Worm (Caenorhabditis elegans) whole organism, early embryonic: ENCODE results near the gene C43D7.8.

Source experiments
- F13C5.2 ChIP-seq: sonication (generic microtip); optimal IDR thresholded peaks from 2 replicates; lab custom pipeline; 2017; ENCODE audit warnings: mild to moderate bottlenecking, missing genetic modification characterization, inconsistent platforms, missing compliant biosample characterization
- aly-1 ChIP-seq: sonication (generic microtip); optimal IDR thresholded peaks from 2 replicates; lab custom pipeline; 2016; ENCODE audit warnings: missing genetic modification characterization, missing compliant biosample characterization
- ama-1 ChIP-seq: fragments of 150-350 bp; optimal IDR thresholded peaks from 2 replicates; lab custom pipeline; 2014
- ceh-13 ChIP-seq: fragments of 200-800 bp; sonication (Bioruptor generic); optimal IDR thresholded peaks from 2 replicates; lab custom pipeline; 2018; ENCODE audit warnings: mild to moderate bottlenecking, missing genetic modification characterization, missing compliant biosample characterization
- ceh-36 ChIP-seq: sonication (generic microtip); optimal IDR thresholded peaks from 2 replicates; lab custom pipeline; 2016; ENCODE audit warnings: missing genetic modification characterization, inconsistent platforms, missing compliant biosample characterization
- ets-7 ChIP-seq: sonication (generic microtip); optimal IDR thresholded peaks from 2 replicates; lab custom pipeline; 2016; ENCODE audit warnings: missing genotype, missing genetic modification characterization, missing compliant biosample characterization
- flt-1 ChIP-seq: fragments of 200-800 bp; sonication (Bioruptor generic); IDR thresholded peaks from 2 replicates; pipeline ENCODE4 v1.3.6; 2022; ENCODE audit warnings: missing genetic modification characterization, missing compliant biosample characterization
- sea-1 ChIP-seq: fragments of 200-800 bp; sonication (Bioruptor generic); conservative IDR thresholded peaks from 2 replicates; pipeline ENCODE4 v1.3.6; 2022; ENCODE audit warnings: missing genetic modification characterization, missing compliant biosample characterization
- tbx-11 ChIP-seq: fragments of 200-800 bp; sonication (Bioruptor generic); IDR thresholded peaks from 2 replicates; pipeline ENCODE4 v1.3.6; 2022; ENCODE audit warnings: missing genetic modification characterization, missing compliant biosample characterization
- tbx-37 ChIP-seq: fragments of 200-800 bp; sonication (Bioruptor generic); conservative IDR thresholded peaks from 2 replicates; pipeline ENCODE4 v1.3.6; 2022; ENCODE audit warnings: missing genetic modification reagents, missing genetic modification characterization, missing compliant biosample characterization
- tra-4 ChIP-seq: sonication (generic microtip); optimal IDR thresholded peaks from 2 replicates; lab custom pipeline; 2017; ENCODE audit warnings: missing genetic modification characterization, missing compliant biosample characterization

DNA sequence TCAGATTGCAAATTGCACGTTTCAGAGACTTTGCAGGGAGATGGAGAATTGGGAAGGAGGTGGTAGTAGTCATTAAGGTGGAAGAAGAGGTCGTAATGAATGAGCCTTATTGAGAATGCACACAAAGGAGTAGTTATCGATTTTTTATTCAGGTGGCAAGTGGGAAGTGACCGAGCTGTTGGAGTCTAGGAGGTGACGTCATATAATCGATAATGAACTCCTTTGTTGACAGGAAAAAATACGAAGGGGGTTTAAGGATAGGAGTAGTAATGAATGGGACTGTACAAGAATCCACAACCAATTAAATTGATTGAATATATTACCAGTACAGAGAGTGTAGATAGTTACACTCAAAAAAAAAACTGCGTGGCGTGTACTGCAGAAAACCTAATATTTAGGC, 9.4 kb downstream of the C43D7.8 start, which contains the start of gene fbxb-62:
- TF ChIP-seq ama-1: no peak
- TF ChIP-seq ceh-13: no peak
- TF ChIP-seq tbx-11 (GFP tag; lab: Robert Waterston, UW): no peak
- TF ChIP-seq sea-1 (GFP tag; lab: Robert Waterston, UW): no peak
- TF ChIP-seq flt-1 (GFP tag; lab: Robert Waterston, UW): no peak
- TF ChIP-seq tra-4: no peak
- no peak for TF ChIP-seq ceh-36 (tag; lab: Kevin White, UChicago)
- TF ChIP-seq ets-7 (tag; lab: Kevin White, UChicago): no peak
- no peak for TF ChIP-seq tbx-37
- TF ChIP-seq F13C5.2 (tag; lab: Kevin White, UChicago): no peak
- no peak for TF ChIP-seq aly-1 (tag; lab: Kevin White, UChicago)
